Worm (Caenorhabditis elegans) whole organism, L4 larva: ENCODE measurements around the gene T11F9.10.

ENCODE experiments used
- ces-1 ChIP-seq: fragments of 150-350 bp; sonication (generic microtip); optimal IDR thresholded peaks from 4 replicates; lab custom pipeline; 2014; ENCODE audit warnings: missing biosample characterization, missing genetic modification reagents, missing genetic modification characterization
- lim-7 ChIP-seq: fragments of 200-800 bp; sonication (Bioruptor generic); IDR thresholded peaks from 2 replicates; pipeline ENCODE4 v1.3.6; 2022; ENCODE audit warnings: missing genetic modification characterization, missing compliant biosample characterization
- lin-13 ChIP-seq: fragments of 150-350 bp; optimal IDR thresholded peaks from 2 replicates; lab custom pipeline; 2014; ENCODE audit warnings: missing biosample characterization, missing genetic modification reagents, missing genetic modification characterization
- snpc-4 ChIP-seq: fragments of 150-350 bp; optimal IDR thresholded peaks from 2 replicates; lab custom pipeline; 2014; ENCODE audit warnings: missing biosample characterization, missing genetic modification characterization

DNA sequence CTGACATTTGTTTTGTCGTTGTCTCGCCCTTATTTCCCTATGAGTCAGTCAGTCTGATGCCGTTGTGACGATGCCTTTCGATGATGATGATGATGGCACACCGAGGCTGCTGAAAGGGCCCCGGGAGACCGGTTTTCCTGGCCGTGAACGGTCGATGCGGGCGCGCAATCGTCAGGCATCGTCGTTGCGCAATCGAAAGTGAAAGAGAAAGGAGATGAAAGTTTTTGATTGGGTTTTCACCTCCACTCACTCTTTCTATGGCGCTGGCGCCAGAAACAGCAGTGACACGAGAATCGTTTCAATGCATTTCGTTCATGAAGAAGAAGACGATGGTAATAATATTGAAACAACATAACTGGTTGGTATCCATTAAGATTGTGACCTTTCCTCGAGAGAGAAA is 46.2 kb downstream of the T11F9.10 start:
- TF ChIP-seq snpc-4 (no peak), ces-1 (GFP tag; lab: Kevin White, UChicago) (no peak), lin-13 (GFP tag; lab: Kevin White, UChicago) (no peak), lim-7 (GFP tag; lab: Robert Waterston, UW) (peak; percentile 42; the same call in 1 of the 2 replicates)
